Fruit fly (Drosophila melanogaster): ENCODE data around the gene CG12025.

DNA sequence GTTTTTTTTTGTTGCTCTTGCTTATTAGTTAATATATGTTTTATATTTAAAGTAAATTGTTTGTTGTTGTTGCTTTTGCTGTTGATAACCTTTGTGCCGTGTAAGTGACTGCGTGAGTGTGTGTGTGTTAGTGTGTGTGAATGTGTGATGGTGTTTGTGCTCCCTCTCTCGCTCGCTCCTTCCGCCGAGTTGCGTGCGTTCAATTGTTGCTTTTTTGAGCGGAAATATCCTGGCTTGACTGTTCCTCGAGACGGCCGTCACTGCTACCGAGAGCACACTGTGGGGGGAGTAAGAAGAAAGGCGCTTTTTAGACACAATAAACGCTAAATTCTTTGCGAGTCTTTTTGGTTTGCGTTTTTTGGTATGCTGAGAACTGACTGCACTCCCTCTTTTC is 3.8 kb upstream of the CG12025 start:
- TF ChIP-seq psq (optimal IDR thresholded peaks at IDR 0.05) (no peak), Dll (optimal IDR thresholded peaks at IDR 0.05) (no peak), usp (GFP tag; optimal IDR thresholded peaks at IDR 0.05) (no peak)

Data from whole organism.